Worm (Caenorhabditis elegans) whole organism, late embryonic: ENCODE results near the gene tsen-54.

Experiments used
- ama-1 ChIP-seq: fragments of 150-350 bp; optimal IDR thresholded peaks from 2 replicates; lab custom pipeline; 2014
- ceh-30 ChIP-seq: fragments of 150-350 bp; optimal IDR thresholded peaks from 2 replicates; lab custom pipeline; 2014; ENCODE audit warnings: missing biosample characterization, missing genetic modification characterization
- ceh-34 ChIP-seq: sonication (generic microtip); optimal IDR thresholded peaks from 2 replicates; lab custom pipeline; 2016; ENCODE audit warnings: mild to moderate bottlenecking, missing genetic modification characterization, missing compliant biosample characterization
- ceh-45 ChIP-seq: fragments of 200-800 bp; sonication (Bioruptor generic); IDR thresholded peaks from 2 replicates; pipeline ENCODE4 v1.3.6; 2022; ENCODE audit warnings: missing genetic modification reagents, missing genetic modification characterization, missing compliant biosample characterization
- ets-4 ChIP-seq: sonication (generic microtip); optimal IDR thresholded peaks from 2 replicates; lab custom pipeline; 2016; ENCODE audit warnings: missing genetic modification characterization, missing compliant biosample characterization
- fkh-10 ChIP-seq: fragments of 150-350 bp; optimal IDR thresholded peaks from 2 replicates; lab custom pipeline; 2014; ENCODE audit warnings: missing biosample characterization, missing genetic modification reagents, missing genetic modification characterization
- hlh-30 ChIP-seq: sonication (generic microtip); optimal IDR thresholded peaks from 2 replicates; lab custom pipeline; 2017; ENCODE audit warnings: antibody characterized with exemption, missing genetic modification characterization, missing compliant biosample characterization; ENCODE audit not compliant: insufficient read depth
- sox-4 ChIP-seq: sonication (generic microtip); optimal IDR thresholded peaks from 2 replicates; lab custom pipeline; 2017; ENCODE audit warnings: mild to moderate bottlenecking, missing genetic modification characterization, inconsistent platforms, missing compliant biosample characterization
- unc-86 ChIP-seq: sonication (generic microtip); optimal IDR thresholded peaks from 2 replicates; lab custom pipeline; 2016; ENCODE audit warnings: missing genetic modification characterization, missing compliant biosample characterization
- zip-5 ChIP-seq: sonication (generic microtip); optimal IDR thresholded peaks from 2 replicates; lab custom pipeline; 2016; ENCODE audit warnings: missing genetic modification characterization, missing compliant biosample characterization

DNA sequence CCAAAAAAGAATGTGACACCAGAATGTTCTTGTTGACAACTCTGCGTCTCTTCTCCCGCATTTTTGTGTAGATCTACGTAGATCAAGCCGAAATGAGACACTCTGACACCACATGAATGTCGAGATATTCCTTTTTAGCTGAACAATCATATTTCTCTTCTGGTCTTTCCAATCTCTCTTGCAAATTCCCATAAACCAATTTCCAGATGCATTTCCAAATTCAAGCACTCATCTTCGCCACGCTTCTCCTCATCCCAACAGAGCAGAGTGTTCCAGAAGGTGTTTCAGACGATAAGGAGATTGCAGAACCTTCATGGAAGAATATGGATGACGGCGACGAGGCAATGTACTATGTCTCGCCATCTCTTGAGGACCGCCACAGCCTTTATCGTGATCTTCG, 31.8 kb downstream of the tsen-54 start, which contains the start of gene Y76B12C.8:
- TF ChIP-seq hlh-30 (tag; lab: Kevin White, UChicago) (no peak), ceh-34 (tag; lab: Kevin White, UChicago) (no peak), unc-86 (tag; lab: Kevin White, UChicago) (no peak), sox-4 (no peak), ceh-45 (no peak), zip-5 (tag; lab: Kevin White, UChicago) (no peak), fkh-10 (GFP tag; lab: Kevin White, UChicago) (no peak), ama-1 (no peak), ceh-30 (no peak), ets-4 (no peak)
